Fruit fly (Drosophila melanogaster) whole organism, adult: ENCODE data around the gene tub.
A peak's percentile ranks its signal among the peaks of the same experiment; 100 is the strongest.

ENCODE experiments used
- CG11617 ChIP-seq: fragments of 200-800 bp; sonication (Bioruptor generic); optimal IDR thresholded peaks from 2 replicates; lab custom pipeline; 2017; ENCODE audit warnings: mild to moderate bottlenecking, missing biosample characterization, missing genetic modification reagents, missing genetic modification characterization
- CG12768 ChIP-seq: fragments of 200-800 bp; sonication (Bioruptor generic); optimal IDR thresholded peaks from 2 replicates; lab custom pipeline; 2017; ENCODE audit warnings: missing biosample characterization, missing genetic modification characterization, mild to moderate bottlenecking, moderate library complexity, missing genetic modification reagents
- CG14711 ChIP-seq: fragments of 200-800 bp; sonication (Bioruptor generic); optimal IDR thresholded peaks from 2 replicates; lab custom pipeline; 2018; ENCODE audit warnings: missing biosample characterization, mild to moderate bottlenecking, missing genetic modification characterization, moderate library complexity
- CG5204 ChIP-seq: fragments of 200-800 bp; sonication (Bioruptor generic); optimal IDR thresholded peaks from 2 replicates; lab custom pipeline; 2016; ENCODE audit warnings: missing biosample characterization, missing genetic modification characterization
- CG7045 ChIP-seq: fragments of 200-800 bp; sonication (Bioruptor generic); optimal IDR thresholded peaks from 2 replicates; lab custom pipeline; 2017; ENCODE audit warnings: missing biosample characterization, mild to moderate bottlenecking, missing genetic modification characterization
- Clk ChIP-seq: fragments of 200-800 bp; sonication (Bioruptor generic); optimal IDR thresholded peaks from 2 replicates; lab custom pipeline; 2017; ENCODE audit warnings: missing biosample characterization, missing genetic modification characterization
- Hr96 ChIP-seq: fragments of 200-800 bp; sonication (Bioruptor generic); optimal IDR thresholded peaks from 2 replicates; lab custom pipeline; 2016; ENCODE audit warnings: missing biosample characterization, missing genetic modification characterization
- bab1 ChIP-seq: fragments of 200-800 bp; sonication (Bioruptor generic); optimal IDR thresholded peaks from 3 replicates; lab custom pipeline; 2019; ENCODE audit warnings: missing biosample characterization, mild to moderate bottlenecking, missing genetic modification characterization, moderate library complexity
- cic ChIP-seq: fragments of 200-800 bp; sonication (Bioruptor generic); optimal IDR thresholded peaks from 2 replicates; lab custom pipeline; 2017; ENCODE audit warnings: missing biosample characterization, mild to moderate bottlenecking, missing genetic modification characterization, moderate library complexity
- cnc ChIP-seq, 2 experiments: fragments of >200 bp; optimal IDR thresholded peaks; 2 replicates each; lab custom pipeline; 2017
- kay ChIP-seq: fragments of 200-800 bp; sonication (Bioruptor generic); peaks from one replicate; lab custom pipeline; 2016; ENCODE audit warnings: missing biosample characterization, missing genetic modification characterization, borderline replicate concordance

- TF ChIP-seq Hr96, result no peak
- TF ChIP-seq Clk, result no peak
- TF ChIP-seq CG5204 (GFP tag; lab: Kevin White, UChicago), result no peak
- no peak for TF ChIP-seq CG11617
- TF ChIP-seq cic (GFP tag; lab: Kevin White, UChicago), result peak; percentile 75
- TF ChIP-seq bab1 (GFP tag; lab: Kevin White, UChicago), result peak; percentile 22
- TF ChIP-seq kay (GFP tag; lab: Kevin White, UChicago), result no peak
- TF ChIP-seq CG12768, result peak; percentile 42
- no peak for TF ChIP-seq CG7045 (GFP tag; lab: Kevin White, UChicago)
- no peak for TF ChIP-seq cnc (optimal IDR thresholded peaks at IDR 0.05; lab: Kevin White, UChicago)
- peak; percentile 91 for TF ChIP-seq CG14711 (tag; lab: Kevin White, UChicago)
Observed at dm6 chr3R:4403706-4404392, 16.3 kb downstream of the tub start.
